Worm (Caenorhabditis elegans) whole organism, L1 larva: Measurements from ENCODE around the gene F57B7.2.

ENCODE experiments used
- ama-1 ChIP-seq: fragments of 150-350 bp; optimal IDR thresholded peaks from 2 replicates; lab custom pipeline; 2014
- ceh-63 ChIP-seq: fragments of 200-800 bp; sonication (Bioruptor generic); optimal IDR thresholded peaks from 2 replicates; lab custom pipeline; 2018; ENCODE audit warnings: mild to moderate bottlenecking, missing genetic modification characterization, missing compliant biosample characterization
- ceh-88 ChIP-seq: fragments of 200-800 bp; sonication (Bioruptor generic); IDR thresholded peaks from 2 replicates; pipeline ENCODE4 v1.3.6; 2022; ENCODE audit warnings: missing genetic modification characterization, missing compliant biosample characterization
- elt-3 ChIP-seq, 6 experiments: fragments of 150-350 bp in 1 of 6; sonication (generic microtip); optimal IDR thresholded peaks; 2 replicates each; lab custom pipeline; 2017 to 2018; ENCODE audit warnings: missing biosample characterization in 6 of 6, missing genetic modification characterization in 6 of 6, inconsistent platforms in 1 of 6
- lin-14 ChIP-seq: fragments of 200-800 bp; sonication (Bioruptor generic); optimal IDR thresholded peaks from 2 replicates; lab custom pipeline; 2018; ENCODE audit warnings: mild to moderate bottlenecking, missing genetic modification characterization, moderate library complexity, missing compliant biosample characterization
- lin-39 ChIP-seq: fragments of 150-350 bp; optimal IDR thresholded peaks from 2 replicates; lab custom pipeline; 2014; ENCODE audit warnings: missing biosample characterization, missing genetic modification reagents, missing genetic modification characterization
- lir-3 ChIP-seq: sonication (generic microtip); optimal IDR thresholded peaks from 2 replicates; lab custom pipeline; 2016; ENCODE audit warnings: mild to moderate bottlenecking, missing genetic modification characterization, moderate library complexity, missing compliant biosample characterization; ENCODE audit not compliant: poor library complexity
- nhr-11 ChIP-seq: fragments of 150-350 bp; optimal IDR thresholded peaks from 2 replicates; lab custom pipeline; 2014; ENCODE audit warnings: missing biosample characterization, missing genetic modification characterization
- nhr-77 ChIP-seq: fragments of 150-350 bp; optimal IDR thresholded peaks from 2 replicates; lab custom pipeline; 2014; ENCODE audit warnings: missing biosample characterization, missing genetic modification characterization
- tbx-2 ChIP-seq: sonication (generic microtip); optimal IDR thresholded peaks from 2 replicates; lab custom pipeline; 2016; ENCODE audit warnings: missing genetic modification characterization, missing compliant biosample characterization
- ztf-11 ChIP-seq, 2 experiments: sonication (generic microtip); optimal IDR thresholded peaks; 2 replicates each; lab custom pipeline; 2016 to 2017; ENCODE audit warnings: missing genetic modification characterization in 2 of 2, missing biosample characterization in 1 of 2, missing compliant biosample characterization in 1 of 2

- TF ChIP-seq ama-1 (lab: Kevin White, UChicago) (no peak), ztf-11 (tag; optimal IDR thresholded peaks at IDR 0.05; lab: Kevin White, UChicago) (no peak), tbx-2 (tag; lab: Kevin White, UChicago) (no peak), lin-39 (tag; lab: Kevin White, UChicago) (no peak), nhr-77 (tag; lab: Kevin White, UChicago) (no peak), elt-3 (tag; optimal IDR thresholded peaks at IDR 0.05; lab: Kevin White, UChicago) (no peak), ceh-63 (no peak), ceh-88 (GFP tag; lab: Robert Waterston, UW) (no peak), lin-14 (GFP tag; lab: Kevin White, UChicago) (no peak), lir-3 (tag; lab: Kevin White, UChicago) (no peak), nhr-11 (no peak)
Measured at ce11 chrV:11492456-11492855, 49.1 kb upstream of the F57B7.2 start, which contains the start of gene T11F9.21.
